Worm (Caenorhabditis elegans) whole organism, L4/young adult: ENCODE measurements around the gene C24A3.1.

Experiments
- W03F9.2 ChIP-seq: fragments of 150-350 bp; optimal IDR thresholded peaks from 2 replicates; lab custom pipeline; 2014; ENCODE audit warnings: missing biosample characterization, missing genetic modification characterization
- dao-5 ChIP-seq: sonication (generic microtip); optimal IDR thresholded peaks from 2 replicates; lab custom pipeline; 2016; ENCODE audit warnings: missing genotype, missing genetic modification characterization, moderate library complexity, missing compliant biosample characterization
- him-1 ChIP-seq: sonication (generic microtip); optimal IDR thresholded peaks from 2 replicates; lab custom pipeline; 2016; ENCODE audit warnings: missing genotype, missing genetic modification reagents, missing genetic modification characterization, missing compliant biosample characterization

The C24A3.1 gene

ce11 chrX:8995527-8995946 lies 3.3 kb upstream of the C24A3.1 start:
- TF ChIP-seq him-1 (tag; lab: Kevin White, UChicago) (peak; percentile 50), dao-5 (tag; lab: Kevin White, UChicago) (no peak), W03F9.2 (tag; lab: Kevin White, UChicago) (no peak)

- TF ChIP-seq dao-5 (tag; lab: Kevin White, UChicago) (no peak), him-1 (tag; lab: Kevin White, UChicago) (no peak), W03F9.2 (tag; lab: Kevin White, UChicago) (no peak)
These were observed 2.3 kb upstream of the C24A3.1 start for ce11 chrX:8996496-8997116.

ce11 chrX:8997450-8998075 lies 1.3 kb upstream of the C24A3.1 start, which contains the start of gene C24A3.2:
TSS of gene C24A3.2 (plus strand) at chrX:8997500.
- no peak for TF ChIP-seq him-1 (tag; lab: Kevin White, UChicago)
- no peak for TF ChIP-seq W03F9.2 (tag; lab: Kevin White, UChicago)

ce11 chrX:9010418-9010817 lies 11.5 kb downstream of the C24A3.1 start, which contains the start of gene C24A3.9:
TSS of gene C24A3.9 (minus strand) at chrX:9010518.
- TF ChIP-seq dao-5 (tag; lab: Kevin White, UChicago) (no peak), him-1 (tag; lab: Kevin White, UChicago) (no peak), W03F9.2 (tag; lab: Kevin White, UChicago) (no peak)

- TF ChIP-seq him-1 (tag; lab: Kevin White, UChicago) (no peak), W03F9.2 (tag; lab: Kevin White, UChicago) (no peak), dao-5 (tag; lab: Kevin White, UChicago) (no peak)
These were observed 12.6 kb downstream of the C24A3.1 start for ce11 chrX:9011471-9011870.

ce11 chrX:9014451-9014850 lies 15.6 kb downstream of the C24A3.1 start:
- TF ChIP-seq him-1 (tag; lab: Kevin White, UChicago) = no peak
- TF ChIP-seq dao-5 (tag; lab: Kevin White, UChicago) = no peak
- no peak for TF ChIP-seq W03F9.2 (tag; lab: Kevin White, UChicago)

ce11 chrX:9015420-9015819 lies 16.5 kb downstream of the C24A3.1 start, which contains the start of gene T25B6.4:
TSS of gene T25B6.4 (plus strand) at chrX:9015720.
- no peak for TF ChIP-seq dao-5 (tag; lab: Kevin White, UChicago)

ce11 chrX:9021645-9022044 lies 22.8 kb downstream of the C24A3.1 start, which contains the start of gene T25B6.5:
TSS of gene T25B6.5 (minus strand) at chrX:9021745.
- TF ChIP-seq W03F9.2 (tag; lab: Kevin White, UChicago) (no peak), him-1 (tag; lab: Kevin White, UChicago) (no peak)

- TF ChIP-seq him-1 (tag; lab: Kevin White, UChicago) = no peak
- no peak for TF ChIP-seq W03F9.2 (tag; lab: Kevin White, UChicago)
- no peak for TF ChIP-seq dao-5 (tag; lab: Kevin White, UChicago)
These were observed 23.9 kb downstream of the C24A3.1 start, which contains the start of gene T25B6.6 for ce11 chrX:9022779-9023178. TSS of gene T25B6.6 (minus strand) at chrX:9022879.

ce11 chrX:9023816-9024215 lies 24.9 kb downstream of the C24A3.1 start:
- TF ChIP-seq him-1 (tag; lab: Kevin White, UChicago) (no peak), dao-5 (tag; lab: Kevin White, UChicago) (no peak), W03F9.2 (tag; lab: Kevin White, UChicago) (no peak)

ce11 chrX:9024270-9024669 lies 25.4 kb downstream of the C24A3.1 start:
- no peak for TF ChIP-seq W03F9.2 (tag; lab: Kevin White, UChicago)
- TF ChIP-seq him-1 (tag; lab: Kevin White, UChicago) = peak; percentile 38
- TF ChIP-seq dao-5 (tag; lab: Kevin White, UChicago) = peak; percentile 80

ce11 chrX:9025484-9025883 lies 26.6 kb downstream of the C24A3.1 start:
- TF ChIP-seq him-1 (tag; lab: Kevin White, UChicago) (no peak), W03F9.2 (tag; lab: Kevin White, UChicago) (no peak), dao-5 (tag; lab: Kevin White, UChicago) (no peak)

ce11 chrX:9027304-9027703 lies 28.4 kb downstream of the C24A3.1 start, which contains the start of gene T25B6.3:
TSS of gene T25B6.3 (plus strand) at chrX:9027604.
- no peak for TF ChIP-seq him-1 (tag; lab: Kevin White, UChicago)
- no peak for TF ChIP-seq W03F9.2 (tag; lab: Kevin White, UChicago)
- TF ChIP-seq dao-5 (tag; lab: Kevin White, UChicago) = no peak
